Worm (Caenorhabditis elegans) whole organism, early embryonic: ENCODE data around the gene kcc-1.

Experiments used
- B0310.2 ChIP-seq: sonication (generic microtip); optimal IDR thresholded peaks from 2 replicates; lab custom pipeline; 2016; ENCODE audit warnings: mild to moderate bottlenecking, missing genetic modification characterization, missing compliant biosample characterization
- F13C5.2 ChIP-seq: sonication (generic microtip); optimal IDR thresholded peaks from 2 replicates; lab custom pipeline; 2017; ENCODE audit warnings: mild to moderate bottlenecking, missing genetic modification characterization, inconsistent platforms, missing compliant biosample characterization
- aly-1 ChIP-seq: sonication (generic microtip); optimal IDR thresholded peaks from 2 replicates; lab custom pipeline; 2016; ENCODE audit warnings: missing genetic modification characterization, missing compliant biosample characterization
- ama-1 ChIP-seq: fragments of 150-350 bp; optimal IDR thresholded peaks from 2 replicates; lab custom pipeline; 2014
- ceh-13 ChIP-seq: fragments of 200-800 bp; sonication (Bioruptor generic); optimal IDR thresholded peaks from 2 replicates; lab custom pipeline; 2018; ENCODE audit warnings: mild to moderate bottlenecking, missing genetic modification characterization, missing compliant biosample characterization
- ceh-36 ChIP-seq: sonication (generic microtip); optimal IDR thresholded peaks from 2 replicates; lab custom pipeline; 2016; ENCODE audit warnings: missing genetic modification characterization, inconsistent platforms, missing compliant biosample characterization
- ets-7 ChIP-seq: sonication (generic microtip); optimal IDR thresholded peaks from 2 replicates; lab custom pipeline; 2016; ENCODE audit warnings: missing genotype, missing genetic modification characterization, missing compliant biosample characterization
- flt-1 ChIP-seq: fragments of 200-800 bp; sonication (Bioruptor generic); IDR thresholded peaks from 2 replicates; pipeline ENCODE4 v1.3.6; 2022; ENCODE audit warnings: missing genetic modification characterization, missing compliant biosample characterization
- hmbx-1 ChIP-seq: sonication (generic microtip); optimal IDR thresholded peaks from 2 replicates; lab custom pipeline; 2016; ENCODE audit warnings: mild to moderate bottlenecking, missing genetic modification characterization, missing compliant biosample characterization
- hmg-4 ChIP-seq: fragments of 200-800 bp; sonication (Bioruptor generic); optimal IDR thresholded peaks from 2 replicates; lab custom pipeline; 2018; ENCODE audit warnings: mild to moderate bottlenecking, missing genetic modification characterization, missing compliant biosample characterization
- hnd-1 ChIP-seq: sonication (generic microtip); optimal IDR thresholded peaks from 2 replicates; lab custom pipeline; 2016; ENCODE audit warnings: missing genetic modification characterization, missing compliant biosample characterization
- pes-1 ChIP-seq: fragments of 200-800 bp; sonication (Bioruptor generic); IDR thresholded peaks from 2 replicates; pipeline ENCODE4 v1.3.6; 2022; ENCODE audit warnings: missing genetic modification reagents, missing genetic modification characterization, missing compliant biosample characterization
- scrt-1 ChIP-seq: fragments of 200-800 bp; sonication (Bioruptor generic); IDR thresholded peaks from 2 replicates; pipeline ENCODE4 v1.3.6; 2022; ENCODE audit warnings: missing genetic modification characterization, missing compliant biosample characterization
- sea-1 ChIP-seq: fragments of 200-800 bp; sonication (Bioruptor generic); conservative IDR thresholded peaks from 2 replicates; pipeline ENCODE4 v1.3.6; 2022; ENCODE audit warnings: missing genetic modification characterization, missing compliant biosample characterization
- tbx-11 ChIP-seq: fragments of 200-800 bp; sonication (Bioruptor generic); IDR thresholded peaks from 2 replicates; pipeline ENCODE4 v1.3.6; 2022; ENCODE audit warnings: missing genetic modification characterization, missing compliant biosample characterization
- tbx-37 ChIP-seq: fragments of 200-800 bp; sonication (Bioruptor generic); conservative IDR thresholded peaks from 2 replicates; pipeline ENCODE4 v1.3.6; 2022; ENCODE audit warnings: missing genetic modification reagents, missing genetic modification characterization, missing compliant biosample characterization
- tra-4 ChIP-seq: sonication (generic microtip); optimal IDR thresholded peaks from 2 replicates; lab custom pipeline; 2017; ENCODE audit warnings: missing genetic modification characterization, missing compliant biosample characterization

The kcc-1 gene

ce11 chrIV:7222088-7222487, 16.0 kb downstream of the kcc-1 start:
- TF ChIP-seq flt-1 (no peak), B0310.2 (tag; lab: Kevin White, UChicago) (no peak), sea-1 (GFP tag; lab: Robert Waterston, UW) (no peak), tbx-37 (GFP tag; lab: Robert Waterston, UW) (no peak), hmbx-1 (tag; lab: Kevin White, UChicago) (no peak), F13C5.2 (no peak), ceh-13 (GFP tag; lab: Kevin White, UChicago) (no peak), ama-1 (lab: Kevin White, UChicago) (no peak), hmg-4 (no peak), tra-4 (tag; lab: Kevin White, UChicago) (no peak), tbx-11 (GFP tag; lab: Robert Waterston, UW) (no peak), ets-7 (no peak), aly-1 (tag; lab: Kevin White, UChicago) (no peak), ceh-36 (no peak), hnd-1 (tag; lab: Kevin White, UChicago) (no peak), pes-1 (GFP tag; lab: Robert Waterston, UW) (no peak), scrt-1 (GFP tag; lab: Robert Waterston, UW) (no peak)

DNA sequence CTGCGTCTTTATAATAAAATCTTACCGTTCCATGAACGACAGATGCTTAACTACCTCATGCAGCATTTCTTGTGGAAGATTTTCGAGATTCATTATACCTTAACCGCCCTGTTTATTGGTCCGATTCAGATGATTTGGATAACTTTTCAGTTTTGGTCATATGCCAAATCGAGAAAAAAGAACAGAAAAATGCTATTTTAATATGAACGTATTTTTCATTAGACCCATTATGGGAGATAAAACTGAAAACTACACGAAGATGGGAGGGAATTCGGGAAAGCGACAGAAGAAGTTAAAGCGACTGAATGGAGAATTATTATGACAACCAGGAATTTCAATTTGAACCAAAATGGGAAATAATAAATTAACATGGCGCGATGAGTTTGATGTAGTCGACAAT, 21.0 kb downstream of the kcc-1 start, which contains the start of gene R13A1.10:
TSS of gene R13A1.10 (minus strand) at position 101 of the 400 bp plus-strand sequence.
- TF ChIP-seq F13C5.2 (no peak), ama-1 (lab: Kevin White, UChicago) (no peak), ceh-36 (no peak), flt-1 (no peak), sea-1 (GFP tag; lab: Robert Waterston, UW) (no peak), ceh-13 (GFP tag; lab: Kevin White, UChicago) (no peak), B0310.2 (tag; lab: Kevin White, UChicago) (no peak), tbx-11 (GFP tag; lab: Robert Waterston, UW) (no peak), ets-7 (no peak), aly-1 (tag; lab: Kevin White, UChicago) (no peak), tra-4 (tag; lab: Kevin White, UChicago) (no peak), scrt-1 (GFP tag; lab: Robert Waterston, UW) (no peak), hmg-4 (no peak), hmbx-1 (tag; lab: Kevin White, UChicago) (no peak), pes-1 (GFP tag; lab: Robert Waterston, UW) (no peak), tbx-37 (GFP tag; lab: Robert Waterston, UW) (no peak), hnd-1 (tag; lab: Kevin White, UChicago) (no peak)

DNA sequence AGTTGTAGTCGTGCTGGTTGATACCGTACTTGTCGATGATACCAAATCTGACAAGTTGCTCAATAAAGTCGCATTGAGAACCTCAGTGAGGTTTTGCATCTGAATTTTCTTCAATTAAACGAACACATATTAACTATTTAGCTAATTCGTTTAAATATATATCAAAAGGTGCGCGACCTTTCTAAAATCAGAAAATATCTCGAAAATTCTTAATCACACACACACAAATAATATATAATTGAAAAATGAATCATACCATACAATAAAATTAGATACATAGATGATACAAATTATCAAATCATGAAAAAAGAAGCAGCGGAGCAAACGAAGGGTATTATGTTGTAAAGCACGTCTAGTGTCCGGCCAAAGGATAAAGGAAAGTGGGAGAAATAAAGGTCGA, 22.1 kb downstream of the kcc-1 start, which contains the start of gene D2024.5:
TSS of gene D2024.5 (minus strand) at position 101 of the 400 bp plus-strand sequence.
- TF ChIP-seq tbx-11 (GFP tag; lab: Robert Waterston, UW), result no peak
- no peak for TF ChIP-seq ama-1 (lab: Kevin White, UChicago)
- no peak for TF ChIP-seq hmg-4
- no peak for TF ChIP-seq pes-1 (GFP tag; lab: Robert Waterston, UW)
- no peak for TF ChIP-seq B0310.2 (tag; lab: Kevin White, UChicago)

DNA sequence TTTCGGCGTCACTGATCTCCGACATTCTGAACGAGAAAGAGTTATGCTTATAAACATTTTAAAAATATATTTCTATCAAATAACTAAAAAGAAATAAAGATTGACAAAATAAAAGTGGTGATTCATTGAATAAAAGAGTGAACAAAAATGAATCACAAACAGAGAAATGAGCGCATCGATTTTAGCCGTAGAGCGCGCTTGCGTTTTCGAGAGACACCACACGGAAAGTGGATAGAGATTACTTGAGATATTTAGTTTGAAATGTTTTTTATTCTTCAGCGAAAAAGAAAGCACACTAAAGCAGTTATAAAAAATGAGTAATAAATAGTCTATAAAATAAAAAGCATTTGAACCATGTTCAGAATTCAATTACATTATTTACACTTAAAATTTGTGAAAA, 24.1 kb downstream of the kcc-1 start, which contains the start of gene cap-1:
TSS of gene cap-1 (minus strand) at position 26 of the 400 bp plus-strand sequence.
- no peak for TF ChIP-seq scrt-1 (GFP tag; lab: Robert Waterston, UW)
- peak; percentile 44; the same call in 1 of the 2 replicates for TF ChIP-seq tbx-37 (GFP tag; lab: Robert Waterston, UW)
- TF ChIP-seq aly-1 (tag; lab: Kevin White, UChicago), result no peak
- no peak for TF ChIP-seq tbx-11 (GFP tag; lab: Robert Waterston, UW)
- TF ChIP-seq sea-1 (GFP tag; lab: Robert Waterston, UW), result no peak
- TF ChIP-seq ets-7, result no peak
- TF ChIP-seq tra-4 (tag; lab: Kevin White, UChicago), result no peak
- no peak for TF ChIP-seq hnd-1 (tag; lab: Kevin White, UChicago)
- TF ChIP-seq flt-1, result no peak
- no peak for TF ChIP-seq ceh-36
- peak; percentile 36 for TF ChIP-seq F13C5.2
- no peak for TF ChIP-seq hmbx-1 (tag; lab: Kevin White, UChicago)
- no peak for TF ChIP-seq ceh-13 (GFP tag; lab: Kevin White, UChicago)
- no peak for TF ChIP-seq ama-1 (lab: Kevin White, UChicago)

ce11 chrIV:7230935-7231334, 24.9 kb downstream of the kcc-1 start, which contains the start of gene D2024.4:
Gene D2024.4, plus strand, starts transcription at chrIV:7231235.
- TF ChIP-seq hmbx-1 (tag; lab: Kevin White, UChicago) (no peak), scrt-1 (GFP tag; lab: Robert Waterston, UW) (no peak), F13C5.2 (no peak), sea-1 (GFP tag; lab: Robert Waterston, UW) (no peak), pes-1 (GFP tag; lab: Robert Waterston, UW) (no peak), ceh-13 (GFP tag; lab: Kevin White, UChicago) (no peak), flt-1 (no peak), B0310.2 (tag; lab: Kevin White, UChicago) (no peak), tbx-11 (GFP tag; lab: Robert Waterston, UW) (no peak), tra-4 (tag; lab: Kevin White, UChicago) (no peak)

DNA sequence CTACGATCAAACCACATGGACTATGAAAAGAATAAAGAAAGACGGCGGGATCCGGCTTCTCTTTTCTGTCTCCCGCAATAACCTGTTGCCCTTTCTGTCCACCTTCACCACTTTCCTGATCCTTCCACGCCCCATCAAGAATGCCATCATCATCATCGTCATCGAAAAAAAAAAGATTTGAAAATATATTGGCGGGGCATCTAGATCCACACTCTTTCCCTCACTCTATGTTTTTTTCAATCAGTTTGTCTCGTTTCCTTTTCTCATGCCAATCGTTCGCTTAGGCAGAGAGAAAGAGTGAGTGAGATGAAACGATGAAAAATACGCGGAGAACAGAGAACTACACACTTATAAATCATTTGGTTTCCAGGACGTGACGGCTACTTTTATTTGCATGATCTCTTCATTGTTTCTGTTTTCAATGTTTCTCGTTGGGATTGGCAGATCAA, 27.5 kb downstream of the kcc-1 start:
- TF ChIP-seq flt-1, result no peak
- TF ChIP-seq ceh-36, result no peak
- no peak for TF ChIP-seq ets-7
- TF ChIP-seq ama-1 (lab: Kevin White, UChicago), result no peak
- no peak for TF ChIP-seq sea-1 (GFP tag; lab: Robert Waterston, UW)
- no peak for TF ChIP-seq B0310.2 (tag; lab: Kevin White, UChicago)
- no peak for TF ChIP-seq hmbx-1 (tag; lab: Kevin White, UChicago)

ce11 chrIV:7234623-7235022, 28.6 kb downstream of the kcc-1 start:
- TF ChIP-seq ceh-13 (GFP tag; lab: Kevin White, UChicago) (no peak), tra-4 (tag; lab: Kevin White, UChicago) (no peak), ceh-36 (no peak), aly-1 (tag; lab: Kevin White, UChicago) (no peak), ets-7 (no peak), B0310.2 (tag; lab: Kevin White, UChicago) (no peak), sea-1 (GFP tag; lab: Robert Waterston, UW) (no peak)
